Worm (Caenorhabditis elegans): Measurements from ENCODE around the gene Y116A8C.25.

Gene Y116A8C.25

ce11 chrIV:17118585-17118984, 40.0 kb upstream of the Y116A8C.25 start, which contains the start of gene uaf-2 (continued):
- TF ChIP-seq nhr-76 (tag; optimal IDR thresholded peaks at IDR 0.05) (no peak), lin-15B (tag; optimal IDR thresholded peaks at IDR 0.05) (peak; percentile 3), nhr-12 (tag; optimal IDR thresholded peaks at IDR 0.05) (no peak), lsy-12 (tag; optimal IDR thresholded peaks at IDR 0.05) (no peak), snpc-4 (tag; optimal IDR thresholded peaks at IDR 0.05) (no peak), egl-5 (tag; optimal IDR thresholded peaks at IDR 0.05) (no peak), hmg-11 (tag; optimal IDR thresholded peaks at IDR 0.05) (peak; percentile 80), nhr-67 (tag; optimal IDR thresholded peaks at IDR 0.05) (no peak)

DNA sequence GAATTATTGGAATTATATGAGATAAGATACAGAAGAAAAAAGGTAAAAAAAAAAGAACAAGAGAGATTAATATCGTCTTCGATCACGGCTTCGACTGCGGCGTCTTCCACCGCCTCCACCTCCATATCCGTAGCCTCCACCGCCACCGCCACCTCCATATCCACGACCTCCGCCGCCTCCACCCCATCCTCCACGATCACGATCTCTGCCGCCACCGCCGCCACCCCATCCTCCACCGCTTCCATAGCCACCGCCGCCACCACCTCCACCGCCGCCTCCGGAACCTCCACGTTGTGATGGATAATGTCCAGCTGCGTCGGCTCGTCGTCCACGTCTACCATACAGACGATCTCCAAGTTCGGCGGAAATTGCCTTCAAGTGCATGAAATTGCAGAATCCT, 38.3 kb upstream of the Y116A8C.25 start:
- TF ChIP-seq snpc-4 (tag; optimal IDR thresholded peaks at IDR 0.05), result no peak
- TF ChIP-seq nhr-43 (tag; optimal IDR thresholded peaks at IDR 0.05; ENCODE audit: poor library complexity, severe bottlenecking), result no peak
- TF ChIP-seq pqm-1 (tag; optimal IDR thresholded peaks at IDR 0.05), result no peak
- TF ChIP-seq lsy-12 (tag; optimal IDR thresholded peaks at IDR 0.05), result no peak
- no peak for TF ChIP-seq ceh-28 (tag; optimal IDR thresholded peaks at IDR 0.05)
- TF ChIP-seq ceh-82 (tag; optimal IDR thresholded peaks at IDR 0.05), result no peak
- no peak for TF ChIP-seq nhr-23 (tag; optimal IDR thresholded peaks at IDR 0.05)
- no peak for TF ChIP-seq tbx-2 (tag; optimal IDR thresholded peaks at IDR 0.05)
- no peak for TF ChIP-seq nhr-25 (tag; optimal IDR thresholded peaks at IDR 0.05)
- no peak for TF ChIP-seq skn-1 (tag; optimal IDR thresholded peaks at IDR 0.05)
- TF ChIP-seq nhr-12 (tag; optimal IDR thresholded peaks at IDR 0.05), result no peak
- no peak for TF ChIP-seq unc-39 (tag; optimal IDR thresholded peaks at IDR 0.05)
- TF ChIP-seq elt-3 (tag; optimal IDR thresholded peaks at IDR 0.05), result no peak
- no peak for TF ChIP-seq nhr-237 (tag; optimal IDR thresholded peaks at IDR 0.05)
- no peak for TF ChIP-seq fos-1 (tag; optimal IDR thresholded peaks at IDR 0.05)
- TF ChIP-seq ceh-16 (tag; optimal IDR thresholded peaks at IDR 0.05), result no peak
- no peak for TF ChIP-seq nhr-77 (tag; optimal IDR thresholded peaks at IDR 0.05)

DNA sequence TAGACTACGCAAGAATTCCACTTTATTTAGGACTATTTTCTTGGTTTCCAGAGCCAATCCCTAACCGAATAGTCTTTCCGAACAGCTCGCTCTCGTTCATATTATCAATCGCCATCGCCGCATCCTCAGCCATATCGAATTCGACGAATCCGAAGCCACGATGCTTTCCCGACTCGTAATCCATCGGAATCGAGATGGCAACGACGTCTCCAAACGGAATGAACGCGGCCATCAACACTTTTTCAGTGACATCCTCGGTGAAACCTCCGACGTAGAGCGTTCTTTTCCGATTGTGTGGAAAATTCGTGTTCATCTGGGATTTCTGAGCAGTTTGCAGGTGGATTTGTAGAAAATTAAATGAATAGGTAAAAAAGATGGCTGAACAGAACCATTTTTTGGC, 37.8 kb upstream of the Y116A8C.25 start, which contains the start of gene cyn-13:
Gene cyn-13, minus strand, starts transcription at position 313 of the 400 bp plus-strand sequence.
- no peak for TF ChIP-seq nhr-11 (tag; optimal IDR thresholded peaks at IDR 0.05)
- TF ChIP-seq R02D3.7 (tag; optimal IDR thresholded peaks at IDR 0.05), result no peak
- no peak for TF ChIP-seq nhr-237 (tag; optimal IDR thresholded peaks at IDR 0.05)
- no peak for TF ChIP-seq unc-62 (GFP tag; optimal IDR thresholded peaks at IDR 0.05)
- no peak for TF ChIP-seq ceh-9 (tag; optimal IDR thresholded peaks at IDR 0.05)
- no peak for TF ChIP-seq elt-3 (tag; optimal IDR thresholded peaks at IDR 0.05)
- no peak for TF ChIP-seq ZK546.5 (tag; optimal IDR thresholded peaks at IDR 0.05)
- TF ChIP-seq ztf-4 (tag; optimal IDR thresholded peaks at IDR 0.05), result no peak
- TF ChIP-seq unc-39 (tag; optimal IDR thresholded peaks at IDR 0.05), result no peak
- TF ChIP-seq ztf-11 (tag; optimal IDR thresholded peaks at IDR 0.05), result no peak
- no peak for TF ChIP-seq nhr-12 (tag; optimal IDR thresholded peaks at IDR 0.05)
- no peak for TF ChIP-seq egl-5 (tag; optimal IDR thresholded peaks at IDR 0.05)
- TF ChIP-seq ceh-16 (tag; optimal IDR thresholded peaks at IDR 0.05), result no peak
- no peak for TF ChIP-seq nhr-28 (tag; optimal IDR thresholded peaks at IDR 0.05)
- no peak for TF ChIP-seq tbx-2 (tag; optimal IDR thresholded peaks at IDR 0.05)
- TF ChIP-seq fkh-10 (GFP tag; optimal IDR thresholded peaks at IDR 0.05), result no peak
- TF ChIP-seq zag-1 (tag; optimal IDR thresholded peaks at IDR 0.05), result no peak
- TF ChIP-seq elt-2 (tag; optimal IDR thresholded peaks at IDR 0.05), result no peak

DNA sequence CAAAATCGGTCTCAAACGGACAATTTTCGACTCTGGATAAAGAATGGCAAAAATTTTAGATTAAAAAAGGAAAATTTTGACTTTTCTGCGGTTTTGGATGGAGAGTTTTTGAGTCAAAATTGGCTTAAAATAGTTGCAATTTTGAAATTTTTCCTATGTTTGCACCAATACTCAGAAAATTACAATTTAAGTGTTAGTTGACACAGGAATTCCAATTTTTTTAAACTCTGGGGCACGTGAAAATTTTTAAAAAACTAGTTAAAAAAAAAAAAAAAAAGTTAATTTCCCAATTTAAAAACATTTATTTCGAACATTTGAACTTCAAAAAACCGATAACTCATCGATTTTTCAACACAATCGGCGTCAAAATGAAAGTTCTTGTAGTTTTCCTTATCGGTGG, 33.3 kb upstream of the Y116A8C.25 start, which contains the start of gene Y116A8C.33:
Gene Y116A8C.33, plus strand, starts transcription at position 301 of the 400 bp plus-strand sequence.
- no peak for TF ChIP-seq daf-12 (tag; optimal IDR thresholded peaks at IDR 0.05)
- no peak for TF ChIP-seq mdl-1 (tag; optimal IDR thresholded peaks at IDR 0.05)
- TF ChIP-seq nhr-67 (tag; optimal IDR thresholded peaks at IDR 0.05), result no peak
- TF ChIP-seq ZK546.5 (tag; optimal IDR thresholded peaks at IDR 0.05), result no peak
- TF ChIP-seq pha-4 (tag; optimal IDR thresholded peaks at IDR 0.05), result no peak
- TF ChIP-seq pqm-1 (tag; optimal IDR thresholded peaks at IDR 0.05), result no peak
- no peak for TF ChIP-seq jun-1 (tag; optimal IDR thresholded peaks at IDR 0.05)
- TF ChIP-seq ztf-4 (tag; optimal IDR thresholded peaks at IDR 0.05), result no peak
- no peak for TF ChIP-seq lin-15B (tag; optimal IDR thresholded peaks at IDR 0.05)
- no peak for TF ChIP-seq ama-1 (optimal IDR thresholded peaks at IDR 0.05)
- TF ChIP-seq fkh-2 (tag; optimal IDR thresholded peaks at IDR 0.05), result no peak

Measured in whole organism, L3 larva.